Worm (Caenorhabditis elegans) whole organism, L4 larva: ENCODE data around the gene srx-68.
A peak's percentile ranks its signal among the peaks of the same experiment; 100 is the strongest.

Source experiments
- D1046.2 ChIP-seq: fragments of 200-800 bp; sonication (Bioruptor generic); IDR thresholded peaks from 2 replicates; pipeline ENCODE4 v1.3.6; 2022; ENCODE audit warnings: missing genetic modification characterization, missing compliant biosample characterization
- F44E2.7 ChIP-seq: fragments of 200-800 bp; sonication (Bioruptor generic); IDR thresholded peaks from 2 replicates; pipeline ENCODE4 v2.1.2; 2022; ENCODE audit warnings: missing genetic modification characterization, missing compliant biosample characterization
- ZK337.2 ChIP-seq: fragments of 200-800 bp; sonication (Bioruptor generic); IDR thresholded peaks from 2 replicates; pipeline ENCODE4 v1.3.6; 2022; ENCODE audit warnings: missing genetic modification reagents, missing genetic modification characterization, missing compliant biosample characterization
- ZK546.5 ChIP-seq, 2 experiments: sonication (generic microtip); optimal IDR thresholded peaks; 2 replicates each; lab custom pipeline; 2017; ENCODE audit warnings: missing biosample characterization in 2 of 2, missing genetic modification characterization in 2 of 2
- attf-4 ChIP-seq: sonication (generic microtip); optimal IDR thresholded peaks from 3 replicates; lab custom pipeline; 2017; ENCODE audit warnings: missing biosample characterization, missing genetic modification characterization
- ceh-20 ChIP-seq: fragments of 200-800 bp; sonication (Bioruptor generic); IDR thresholded peaks from 2 replicates; pipeline ENCODE4 v1.3.6; 2022; ENCODE audit warnings: missing genetic modification reagents, missing genetic modification characterization, missing compliant biosample characterization
- ceh-28 ChIP-seq: fragments of 150-350 bp; optimal IDR thresholded peaks from 2 replicates; lab custom pipeline; 2014; ENCODE audit warnings: missing biosample characterization, missing genetic modification reagents, missing genetic modification characterization
- ces-1 ChIP-seq: fragments of 150-350 bp; sonication (generic microtip); optimal IDR thresholded peaks from 4 replicates; lab custom pipeline; 2014; ENCODE audit warnings: missing biosample characterization, missing genetic modification reagents, missing genetic modification characterization
- ctbp-1 ChIP-seq: fragments of 200-800 bp; sonication (Bioruptor generic); IDR thresholded peaks from 2 replicates; pipeline ENCODE4 v1.3.6; 2022; ENCODE audit warnings: missing genetic modification reagents, missing genetic modification characterization, missing compliant biosample characterization
- daf-19 ChIP-seq: fragments of 200-800 bp; sonication (Bioruptor generic); conservative IDR thresholded peaks from 2 replicates; pipeline ENCODE4 v1.3.6; 2022; ENCODE audit warnings: missing genetic modification characterization, missing compliant biosample characterization
- dmd-6 ChIP-seq: fragments of 200-800 bp; sonication (Bioruptor generic); IDR thresholded peaks from 2 replicates; pipeline ENCODE4 v1.3.6; 2022; ENCODE audit warnings: missing genetic modification reagents, missing genetic modification characterization, missing compliant biosample characterization
- dve-1 ChIP-seq: sonication (generic microtip); optimal IDR thresholded peaks from 2 replicates; lab custom pipeline; 2017; ENCODE audit warnings: antibody characterized with exemption, mild to moderate bottlenecking, missing genetic modification characterization, missing compliant biosample characterization; ENCODE audit not compliant: insufficient read depth
- egl-43 ChIP-seq: fragments of 200-800 bp; sonication (Bioruptor generic); IDR thresholded peaks from 2 replicates; pipeline ENCODE4 v1.3.6; 2022; ENCODE audit warnings: missing genetic modification reagents, missing genetic modification characterization, missing compliant biosample characterization
- fkh-10 ChIP-seq: fragments of 150-350 bp; optimal IDR thresholded peaks from 2 replicates; lab custom pipeline; 2014; ENCODE audit warnings: missing biosample characterization, missing genetic modification reagents, missing genetic modification characterization
- hif-1 ChIP-seq, 2 experiments: sonication (generic microtip); optimal IDR thresholded peaks; 2 replicates each; lab custom pipeline; 2016 to 2017; ENCODE audit warnings: missing compliant biosample characterization in 2 of 2, missing genetic modification characterization in 2 of 2, missing genetic modification reagents in 2 of 2, missing genotype in 2 of 2, mild to moderate bottlenecking in 1 of 2
- lim-7 ChIP-seq: fragments of 200-800 bp; sonication (Bioruptor generic); IDR thresholded peaks from 2 replicates; pipeline ENCODE4 v1.3.6; 2022; ENCODE audit warnings: missing genetic modification characterization, missing compliant biosample characterization
- lin-13 ChIP-seq: fragments of 150-350 bp; optimal IDR thresholded peaks from 2 replicates; lab custom pipeline; 2014; ENCODE audit warnings: missing biosample characterization, missing genetic modification reagents, missing genetic modification characterization
- lin-29 ChIP-seq: fragments of 200-800 bp; sonication (Bioruptor generic); IDR thresholded peaks from 2 replicates; pipeline ENCODE4 v1.3.6; 2022; ENCODE audit warnings: missing genetic modification reagents, missing genetic modification characterization, missing compliant biosample characterization
- madf-5 ChIP-seq, 2 experiments: fragments of 200-800 bp; sonication (Bioruptor generic); IDR thresholded peaks; 2 replicates each; pipeline ENCODE4 v1.3.6; 2022; ENCODE audit warnings: missing compliant biosample characterization in 2 of 2, missing genetic modification characterization in 2 of 2
- mdl-1 ChIP-seq, 2 experiments: fragments of 150-350 bp in 1 of 2; sonication (generic microtip) in 1 of 2; optimal IDR thresholded peaks; 2 replicates each; lab custom pipeline; 2014 to 2017; ENCODE audit warnings: missing biosample characterization in 2 of 2, missing genetic modification characterization in 2 of 2
- mdt-29 ChIP-seq: fragments of 200-800 bp; sonication (Bioruptor generic); IDR thresholded peaks from 2 replicates; pipeline ENCODE4 v1.3.6; 2022; ENCODE audit warnings: missing genetic modification reagents, missing genetic modification characterization, missing compliant biosample characterization
- mxl-3 ChIP-seq: fragments of 200-800 bp; sonication (Bioruptor generic); optimal IDR thresholded peaks from 2 replicates; lab custom pipeline; 2018; ENCODE audit warnings: mild to moderate bottlenecking, missing genetic modification characterization, missing compliant biosample characterization
- nhr-102 ChIP-seq: sonication (generic microtip); optimal IDR thresholded peaks from 2 replicates; lab custom pipeline; 2016; ENCODE audit warnings: mild to moderate bottlenecking, missing genetic modification characterization, moderate library complexity, missing compliant biosample characterization
- nhr-11 ChIP-seq: fragments of 150-350 bp; optimal IDR thresholded peaks from 2 replicates; lab custom pipeline; 2014; ENCODE audit warnings: missing biosample characterization, missing genetic modification characterization
- nhr-111 ChIP-seq: fragments of 200-800 bp; sonication (Bioruptor generic); optimal IDR thresholded peaks from 2 replicates; lab custom pipeline; 2018; ENCODE audit warnings: mild to moderate bottlenecking, missing genetic modification characterization, missing compliant biosample characterization
- nhr-237 ChIP-seq: sonication (generic microtip); optimal IDR thresholded peaks from 2 replicates; lab custom pipeline; 2017; ENCODE audit warnings: missing biosample characterization, missing genetic modification characterization
- nhr-28 ChIP-seq: fragments of 150-350 bp; optimal IDR thresholded peaks from 2 replicates; lab custom pipeline; 2014; ENCODE audit warnings: missing biosample characterization, missing genetic modification characterization
- nhr-41 ChIP-seq: fragments of 200-800 bp; sonication (Bioruptor generic); IDR thresholded peaks from 2 replicates; pipeline ENCODE4 v1.3.6; 2022; ENCODE audit warnings: missing genetic modification reagents, missing genetic modification characterization, missing compliant biosample characterization
- nhr-77 ChIP-seq: fragments of 150-350 bp; optimal IDR thresholded peaks from 2 replicates; lab custom pipeline; 2014; ENCODE audit warnings: missing biosample characterization, missing genetic modification characterization
- pha-4 ChIP-seq, 2 experiments: fragments of 150-350 bp in 1 of 2; fragments of 200-800 bp in 1 of 2; sonication (Bioruptor generic) in 1 of 2; IDR thresholded peaks in 1 of 2; optimal IDR thresholded peaks in 1 of 2; 2 replicates each; pipeline versions ENCODE4 v1.3.6 to Lab custom; 2014 to 2022; ENCODE audit warnings: missing genetic modification characterization in 2 of 2, missing genetic modification reagents in 2 of 2, missing biosample characterization in 1 of 2, missing compliant biosample characterization in 1 of 2
- set-16 ChIP-seq: fragments of 200-800 bp; sonication (Bioruptor generic); IDR thresholded peaks from 2 replicates; pipeline ENCODE4 v1.3.6; 2022; ENCODE audit warnings: missing genetic modification reagents, missing genetic modification characterization, missing compliant biosample characterization
- skn-1 ChIP-seq: fragments of 150-350 bp; optimal IDR thresholded peaks from 2 replicates; lab custom pipeline; 2014; ENCODE audit warnings: missing biosample characterization, missing genetic modification characterization
- snpc-1.2 ChIP-seq: fragments of 200-800 bp; sonication (Bioruptor generic); IDR thresholded peaks from 2 replicates; pipeline ENCODE4 v1.3.6; 2022; ENCODE audit warnings: missing genetic modification reagents, missing genetic modification characterization, missing compliant biosample characterization
- spr-3 ChIP-seq: fragments of 200-800 bp; sonication (Bioruptor generic); optimal IDR thresholded peaks from 2 replicates; lab custom pipeline; 2018; ENCODE audit warnings: mild to moderate bottlenecking, missing genetic modification characterization, missing compliant biosample characterization
- unc-62 ChIP-seq, 3 experiments: fragments of 150-350 bp in 1 of 3; sonication (generic microtip); optimal IDR thresholded peaks in 2 of 3; peaks in 1 of 3; 1 replicate in 1 of 3; 2 replicates in 2 of 3; lab custom pipeline; 2014 to 2017; ENCODE audit warnings: missing biosample characterization in 3 of 3, missing genetic modification characterization in 3 of 3, missing genetic modification reagents in 3 of 3, missing genotype in 1 of 3
- zag-1 ChIP-seq: fragments of 150-350 bp; optimal IDR thresholded peaks from 2 replicates; lab custom pipeline; 2014; ENCODE audit warnings: missing biosample characterization, missing genetic modification characterization
- zfp-2 ChIP-seq: sonication (generic microtip); optimal IDR thresholded peaks from 2 replicates; lab custom pipeline; 2016; ENCODE audit warnings: mild to moderate bottlenecking, missing genetic modification characterization, missing compliant biosample characterization

Gene srx-68

ce11 chrV:3921635-3922034 is 9.1 kb downstream of the srx-68 start, which contains the start of gene srx-65:
Gene srx-65, plus strand, starts transcription at chrV:3921935.
- TF ChIP-seq pha-4 (GFP tag; IDR thresholded peaks at IDR 0.05; lab: Robert Waterston, UW): no peak
- TF ChIP-seq pha-4 (tag; optimal IDR thresholded peaks at IDR 0.05; lab: Kevin White, UChicago): no peak
- TF ChIP-seq ceh-28: no peak
- TF ChIP-seq mdl-1 (tag; optimal IDR thresholded peaks at IDR 0.05; lab: Kevin White, UChicago): no peak
- no peak for TF ChIP-seq nhr-111 (GFP tag; lab: Kevin White, UChicago)
- no peak for TF ChIP-seq F44E2.7 (GFP tag; lab: Robert Waterston, UW)
- TF ChIP-seq mdt-29 (GFP tag; lab: Robert Waterston, UW): no peak
- TF ChIP-seq spr-3 (GFP tag; lab: Kevin White, UChicago): no peak
- TF ChIP-seq zfp-2 (tag; lab: Kevin White, UChicago): no peak
- no peak for TF ChIP-seq lin-29
- TF ChIP-seq zag-1 (tag; lab: Kevin White, UChicago): no peak
- TF ChIP-seq, all 104 proteins: peak for 0

DNA sequence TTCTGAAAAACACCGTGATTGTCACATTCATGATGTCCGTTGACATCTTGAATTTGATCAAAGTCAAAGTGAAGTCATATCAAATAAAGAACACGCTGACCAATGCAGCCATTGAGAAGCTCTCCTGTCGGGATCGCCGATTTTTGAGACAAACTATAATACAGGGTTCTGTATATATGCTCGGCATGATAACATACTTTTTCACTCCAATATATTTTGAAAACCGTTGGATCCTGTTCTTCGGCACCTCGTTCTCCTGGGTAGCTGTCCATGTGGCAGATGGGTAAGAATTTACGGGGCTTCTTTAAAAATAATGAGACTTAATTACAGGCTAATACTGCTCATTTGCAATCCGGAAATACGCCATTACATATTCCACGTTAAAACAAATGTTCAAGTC is 10.0 kb downstream of the srx-68 start:
- no peak for TF ChIP-seq ZK337.2
- peak in 1 of 2 experiments; percentile 97 for TF ChIP-seq unc-62 (GFP tag; optimal IDR thresholded peaks at IDR 0.05 in 1 of 2; lab: Kevin White, UChicago)
- no peak for TF ChIP-seq unc-62 (tag; optimal IDR thresholded peaks at IDR 0.05; lab: Kevin White, UChicago)

DNA sequence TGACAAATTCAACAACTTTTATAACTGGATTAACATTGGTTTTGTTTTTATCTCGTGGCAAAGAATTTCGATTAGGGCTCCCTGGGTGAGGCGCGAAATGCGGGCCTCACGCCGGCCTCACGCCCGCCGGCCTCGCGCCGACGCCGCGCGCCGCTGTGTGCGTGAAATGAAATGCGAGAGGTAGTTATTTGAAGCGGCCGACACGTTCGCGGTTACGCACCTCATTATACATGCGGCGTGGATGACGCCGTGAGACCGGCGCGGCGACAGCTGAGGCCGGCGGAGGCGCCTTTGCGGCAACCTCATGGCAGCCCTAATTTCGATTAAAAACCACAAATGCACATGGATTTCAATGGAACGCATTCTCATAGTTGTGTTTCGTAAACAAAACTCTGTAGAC is 14.9 kb downstream of the srx-68 start:
- no peak for TF ChIP-seq fkh-10 (GFP tag; lab: Kevin White, UChicago)
- TF ChIP-seq lin-13: no peak
- TF ChIP-seq nhr-41: no peak
- no peak for TF ChIP-seq snpc-1.2 (GFP tag; lab: Robert Waterston, UW)
- TF ChIP-seq lin-29: no peak
- no peak for TF ChIP-seq nhr-28 (tag; lab: Kevin White, UChicago)
- no peak for TF ChIP-seq ceh-28
- TF ChIP-seq hif-1 (tag; optimal IDR thresholded peaks at IDR 0.05; lab: Kevin White, UChicago): no peak
- no peak for TF ChIP-seq nhr-77 (tag; lab: Kevin White, UChicago)
- TF ChIP-seq madf-5 (GFP tag; IDR thresholded peaks at IDR 0.05; lab: Robert Waterston, UW): 0 out of 4 replicates have a peak, but pooled peaks of 1 of the 2 experiments have one; percentile 8
- TF ChIP-seq dve-1 (tag; lab: Kevin White, UChicago): no peak
- TF ChIP-seq set-16 (GFP tag; lab: Robert Waterston, UW): peak; percentile 92
- no peak for TF ChIP-seq attf-4 (tag; lab: Kevin White, UChicago)
- TF ChIP-seq ces-1: no peak

DNA sequence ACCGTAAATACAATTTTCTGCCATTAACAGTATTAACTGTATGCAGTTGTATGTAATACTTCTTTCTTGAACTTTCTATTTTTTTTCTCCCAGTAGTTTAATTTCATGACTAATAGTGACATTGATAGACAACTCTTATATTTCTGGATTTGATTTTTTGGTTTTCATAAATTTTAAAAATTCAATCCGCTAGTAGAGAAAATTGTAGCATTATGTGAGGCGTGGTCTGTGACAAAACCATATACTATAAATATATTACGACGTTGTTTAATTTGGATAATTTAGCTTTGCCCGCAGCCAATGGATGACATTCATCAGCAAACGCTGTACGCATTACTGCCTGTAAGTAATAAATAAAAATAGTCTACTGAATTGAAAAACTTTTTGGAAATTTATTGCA is 16.5 kb downstream of the srx-68 start, which contains the start of gene srx-64:
TSS of gene srx-64 (plus strand) at position 301 of the 400 bp plus-strand sequence.
- no peak for TF ChIP-seq egl-43 (GFP tag; lab: Robert Waterston, UW)
- TF ChIP-seq dmd-6 (GFP tag; lab: Robert Waterston, UW): no peak
- no peak for TF ChIP-seq attf-4 (tag; lab: Kevin White, UChicago)
- TF ChIP-seq skn-1 (tag; lab: Kevin White, UChicago): no peak
- TF ChIP-seq ctbp-1 (GFP tag; lab: Robert Waterston, UW): no peak
- TF ChIP-seq dve-1 (tag; lab: Kevin White, UChicago): no peak
- no peak for TF ChIP-seq nhr-111 (GFP tag; lab: Kevin White, UChicago)
- TF ChIP-seq, all 104 proteins: peak for 0

DNA sequence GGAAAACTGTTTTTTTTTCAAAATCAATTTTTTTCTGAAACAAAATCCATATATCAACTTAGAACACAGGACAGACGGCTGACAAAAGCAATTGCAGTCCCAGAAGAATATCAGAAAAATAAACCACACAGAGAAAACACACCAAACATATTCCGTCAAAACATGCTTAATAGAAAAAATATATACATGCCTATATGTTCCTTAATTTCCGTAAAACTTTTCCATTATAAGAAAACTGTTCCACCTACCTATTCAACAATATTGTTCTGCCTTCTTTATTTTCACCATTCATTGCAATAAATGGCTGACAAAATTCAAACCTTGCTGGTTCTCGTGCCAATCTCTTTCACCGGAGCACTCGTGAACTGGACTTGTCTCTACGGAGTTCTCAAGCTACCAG is 18.8 kb downstream of the srx-68 start, which contains the start of gene srx-63:
TSS of gene srx-63 (plus strand) at position 301 of the 400 bp plus-strand sequence.
- TF ChIP-seq nhr-102 (tag; lab: Kevin White, UChicago): no peak
- no peak for TF ChIP-seq D1046.2 (GFP tag; lab: Robert Waterston, UW)
- no peak for TF ChIP-seq nhr-11 (tag; lab: Kevin White, UChicago)
- no peak for TF ChIP-seq spr-3 (GFP tag; lab: Kevin White, UChicago)
- no peak for TF ChIP-seq dve-1 (tag; lab: Kevin White, UChicago)
- TF ChIP-seq daf-19: no peak
- TF ChIP-seq ZK546.5 (tag; optimal IDR thresholded peaks at IDR 0.05; lab: Kevin White, UChicago): no peak
- no peak for TF ChIP-seq ceh-20 (GFP tag; lab: Robert Waterston, UW)
- TF ChIP-seq egl-43 (GFP tag; lab: Robert Waterston, UW): no peak
- TF ChIP-seq nhr-237 (tag; lab: Kevin White, UChicago): no peak
- no peak for TF ChIP-seq lim-7 (GFP tag; lab: Robert Waterston, UW)
- TF ChIP-seq ctbp-1 (GFP tag; lab: Robert Waterston, UW): no peak
- TF ChIP-seq mxl-3 (GFP tag; lab: Kevin White, UChicago): no peak
- TF ChIP-seq, all 104 proteins: peak for 0
